Worm (Caenorhabditis elegans) whole organism, L4 larva: ENCODE measurements around the gene F07G11.2.

Experiments used
- D1046.2 ChIP-seq: fragments of 200-800 bp; sonication (Bioruptor generic); IDR thresholded peaks from 2 replicates; pipeline ENCODE4 v1.3.6; 2022; ENCODE audit warnings: missing genetic modification characterization, missing compliant biosample characterization
- F37D6.2 ChIP-seq: sonication (generic microtip); optimal IDR thresholded peaks from 2 replicates; lab custom pipeline; 2016; ENCODE audit warnings: mild to moderate bottlenecking, missing genetic modification characterization, missing compliant biosample characterization
- F44E2.7 ChIP-seq: fragments of 200-800 bp; sonication (Bioruptor generic); IDR thresholded peaks from 2 replicates; pipeline ENCODE4 v2.1.2; 2022; ENCODE audit warnings: missing genetic modification characterization, missing compliant biosample characterization
- T26A8.4 ChIP-seq: fragments of 200-800 bp; sonication (Bioruptor generic); IDR thresholded peaks from 2 replicates; pipeline ENCODE4 v1.3.6; 2022; ENCODE audit warnings: missing genetic modification characterization, missing compliant biosample characterization
- Y48G9A.11 ChIP-seq: fragments of 200-800 bp; sonication (Bioruptor generic); IDR thresholded peaks from 2 replicates; pipeline ENCODE4 v1.3.6; 2022; ENCODE audit warnings: missing genetic modification reagents, missing genetic modification characterization, missing compliant biosample characterization
- Y5F2A.4 ChIP-seq: fragments of 200-800 bp; sonication (Bioruptor generic); optimal IDR thresholded peaks from 2 replicates; lab custom pipeline; 2018; ENCODE audit warnings: mild to moderate bottlenecking, missing genetic modification characterization, missing compliant biosample characterization
- Y75B8A.6 ChIP-seq: fragments of 200-800 bp; sonication (Bioruptor generic); IDR thresholded peaks from 2 replicates; pipeline ENCODE4 v1.3.6; 2022; ENCODE audit warnings: missing genetic modification reagents, missing genetic modification characterization, missing compliant biosample characterization
- ZK546.5 ChIP-seq, 2 experiments: sonication (generic microtip); optimal IDR thresholded peaks; 2 replicates each; lab custom pipeline; 2017; ENCODE audit warnings: missing biosample characterization in 2 of 2, missing genetic modification characterization in 2 of 2
- aha-1 ChIP-seq: fragments of 150-350 bp; peaks from one replicate; lab custom pipeline; 2014; ENCODE audit warnings: missing biosample characterization, missing genetic modification characterization
- ama-1 ChIP-seq: fragments of 150-350 bp; optimal IDR thresholded peaks from 2 replicates; lab custom pipeline; 2014; ENCODE audit warnings: inconsistent platforms, mixed read lengths
- arid-1 ChIP-seq: fragments of 200-800 bp; sonication (Bioruptor generic); conservative IDR thresholded peaks from 2 replicates; pipeline ENCODE4 v1.3.6; 2022; ENCODE audit warnings: missing genetic modification reagents, missing genetic modification characterization, missing compliant biosample characterization
- attf-4 ChIP-seq: sonication (generic microtip); optimal IDR thresholded peaks from 3 replicates; lab custom pipeline; 2017; ENCODE audit warnings: missing biosample characterization, missing genetic modification characterization
- ceh-44 ChIP-seq: fragments of 200-800 bp; sonication (Bioruptor generic); IDR thresholded peaks from 2 replicates; pipeline ENCODE4 v1.3.6; 2022; ENCODE audit warnings: missing genetic modification reagents, missing genetic modification characterization, missing compliant biosample characterization
- daf-16 ChIP-seq, 3 experiments: sonication (generic microtip); optimal IDR thresholded peaks; 2 replicates each; lab custom pipeline; 2016 to 2017; ENCODE audit warnings: missing genetic modification characterization in 3 of 3, missing genetic modification reagents in 3 of 3, mild to moderate bottlenecking in 2 of 3, missing compliant biosample characterization in 2 of 3, missing biosample characterization in 1 of 3, moderate library complexity in 1 of 3
- dmd-9 ChIP-seq: fragments of 200-800 bp; sonication (Bioruptor generic); IDR thresholded peaks from 2 replicates; pipeline ENCODE4 v1.3.6; 2022; ENCODE audit warnings: missing genetic modification reagents, missing genetic modification characterization, missing compliant biosample characterization
- dve-1 ChIP-seq: sonication (generic microtip); optimal IDR thresholded peaks from 2 replicates; lab custom pipeline; 2017; ENCODE audit warnings: antibody characterized with exemption, mild to moderate bottlenecking, missing genetic modification characterization, missing compliant biosample characterization; ENCODE audit not compliant: insufficient read depth
- egl-43 ChIP-seq: fragments of 200-800 bp; sonication (Bioruptor generic); IDR thresholded peaks from 2 replicates; pipeline ENCODE4 v1.3.6; 2022; ENCODE audit warnings: missing genetic modification reagents, missing genetic modification characterization, missing compliant biosample characterization
- fkh-10 ChIP-seq: fragments of 150-350 bp; optimal IDR thresholded peaks from 2 replicates; lab custom pipeline; 2014; ENCODE audit warnings: missing biosample characterization, missing genetic modification reagents, missing genetic modification characterization
- gei-8 ChIP-seq: fragments of 200-800 bp; sonication (Bioruptor generic); optimal IDR thresholded peaks from 2 replicates; lab custom pipeline; 2018; ENCODE audit warnings: mild to moderate bottlenecking, missing genetic modification characterization, missing compliant biosample characterization
- hlh-11 ChIP-seq: fragments of 200-800 bp; sonication (Bioruptor generic); optimal IDR thresholded peaks from 2 replicates; lab custom pipeline; 2018; ENCODE audit warnings: mild to moderate bottlenecking, missing genetic modification characterization, missing compliant biosample characterization
- hlh-30 ChIP-seq: sonication (generic microtip); optimal IDR thresholded peaks from 2 replicates; lab custom pipeline; 2017; ENCODE audit warnings: antibody characterized with exemption, mild to moderate bottlenecking, missing genetic modification characterization, missing compliant biosample characterization; ENCODE audit not compliant: insufficient read depth
- hmg-1.1 ChIP-seq: fragments of 200-800 bp; sonication (Bioruptor generic); IDR thresholded peaks from 2 replicates; pipeline ENCODE4 v1.3.6; 2022; ENCODE audit warnings: missing genetic modification reagents, missing genetic modification characterization, missing compliant biosample characterization
- lin-1 ChIP-seq: fragments of 200-800 bp; sonication (Bioruptor generic); IDR thresholded peaks from 2 replicates; pipeline ENCODE4 v1.3.6; 2022; ENCODE audit warnings: missing genetic modification reagents, missing genetic modification characterization, missing compliant biosample characterization
- lin-13 ChIP-seq: fragments of 150-350 bp; optimal IDR thresholded peaks from 2 replicates; lab custom pipeline; 2014; ENCODE audit warnings: missing biosample characterization, missing genetic modification reagents, missing genetic modification characterization
- lin-29 ChIP-seq: fragments of 200-800 bp; sonication (Bioruptor generic); IDR thresholded peaks from 2 replicates; pipeline ENCODE4 v1.3.6; 2022; ENCODE audit warnings: missing genetic modification reagents, missing genetic modification characterization, missing compliant biosample characterization
- mdl-1 ChIP-seq, 2 experiments: fragments of 150-350 bp in 1 of 2; sonication (generic microtip) in 1 of 2; optimal IDR thresholded peaks; 2 replicates each; lab custom pipeline; 2014 to 2017; ENCODE audit warnings: missing biosample characterization in 2 of 2, missing genetic modification characterization in 2 of 2
- mep-1 ChIP-seq: fragments of 150-350 bp; sonication (generic microtip); optimal IDR thresholded peaks from 3 replicates; lab custom pipeline; 2014; ENCODE audit warnings: missing biosample characterization, missing genetic modification characterization
- mes-2 ChIP-seq: sonication (generic microtip); optimal IDR thresholded peaks from 2 replicates; lab custom pipeline; 2016; ENCODE audit warnings: missing genotype, mild to moderate bottlenecking, missing genetic modification characterization, missing compliant biosample characterization; ENCODE audit not compliant: poor library complexity, severe bottlenecking
- nhr-111 ChIP-seq: fragments of 200-800 bp; sonication (Bioruptor generic); optimal IDR thresholded peaks from 2 replicates; lab custom pipeline; 2018; ENCODE audit warnings: mild to moderate bottlenecking, missing genetic modification characterization, missing compliant biosample characterization
- nhr-25 ChIP-seq: sonication (generic microtip); optimal IDR thresholded peaks from 2 replicates; lab custom pipeline; 2017; ENCODE audit warnings: missing genetic modification characterization, mild to moderate bottlenecking, missing compliant biosample characterization, antibody characterized with exemption, moderate library complexity, borderline replicate concordance; ENCODE audit not compliant: insufficient read depth
- nhr-28 ChIP-seq: fragments of 150-350 bp; optimal IDR thresholded peaks from 2 replicates; lab custom pipeline; 2014; ENCODE audit warnings: missing biosample characterization, missing genetic modification characterization
- nhr-42 ChIP-seq: fragments of 200-800 bp; sonication (Bioruptor generic); IDR thresholded peaks from 2 replicates; pipeline ENCODE4 v1.3.6; 2022; ENCODE audit warnings: missing genetic modification characterization, missing compliant biosample characterization
- nhr-77 ChIP-seq: fragments of 150-350 bp; optimal IDR thresholded peaks from 2 replicates; lab custom pipeline; 2014; ENCODE audit warnings: missing biosample characterization, missing genetic modification characterization
- pha-4 ChIP-seq, 2 experiments: fragments of 150-350 bp in 1 of 2; fragments of 200-800 bp in 1 of 2; sonication (Bioruptor generic) in 1 of 2; IDR thresholded peaks in 1 of 2; optimal IDR thresholded peaks in 1 of 2; 2 replicates each; pipeline versions ENCODE4 v1.3.6 to Lab custom; 2014 to 2022; ENCODE audit warnings: missing genetic modification characterization in 2 of 2, missing genetic modification reagents in 2 of 2, missing biosample characterization in 1 of 2, missing compliant biosample characterization in 1 of 2
- rbr-2 ChIP-seq: sonication (generic microtip); optimal IDR thresholded peaks from 2 replicates; lab custom pipeline; 2016; ENCODE audit warnings: missing genotype, missing genetic modification characterization, missing compliant biosample characterization
- skn-1 ChIP-seq: fragments of 150-350 bp; optimal IDR thresholded peaks from 2 replicates; lab custom pipeline; 2014; ENCODE audit warnings: missing biosample characterization, missing genetic modification characterization
- snpc-4 ChIP-seq: fragments of 150-350 bp; optimal IDR thresholded peaks from 2 replicates; lab custom pipeline; 2014; ENCODE audit warnings: missing biosample characterization, missing genetic modification characterization
- spr-1 ChIP-seq: sonication (generic microtip); optimal IDR thresholded peaks from 2 replicates; lab custom pipeline; 2016; ENCODE audit warnings: mild to moderate bottlenecking, missing genetic modification characterization, missing compliant biosample characterization
- tag-97 ChIP-seq: fragments of 200-800 bp; sonication (Bioruptor generic); IDR thresholded peaks from 2 replicates; pipeline ENCODE4 v1.3.6; 2022; ENCODE audit warnings: missing genetic modification characterization, missing compliant biosample characterization
- unc-62 ChIP-seq, 3 experiments: fragments of 150-350 bp in 1 of 3; sonication (generic microtip); optimal IDR thresholded peaks in 2 of 3; peaks in 1 of 3; 1 replicate in 1 of 3; 2 replicates in 2 of 3; lab custom pipeline; 2014 to 2017; ENCODE audit warnings: missing biosample characterization in 3 of 3, missing genetic modification characterization in 3 of 3, missing genetic modification reagents in 3 of 3, missing genotype in 1 of 3
- vab-7 ChIP-seq: fragments of 200-800 bp; sonication (Bioruptor generic); IDR thresholded peaks from 2 replicates; pipeline ENCODE4 v1.3.6; 2022; ENCODE audit warnings: missing genetic modification reagents, missing genetic modification characterization, missing compliant biosample characterization
- zip-11 ChIP-seq: fragments of 200-800 bp; sonication (Bioruptor generic); IDR thresholded peaks from 2 replicates; pipeline ENCODE4 v1.3.6; 2022; ENCODE audit warnings: missing genetic modification characterization, missing compliant biosample characterization
- ztf-7 ChIP-seq: fragments of 150-350 bp; optimal IDR thresholded peaks from 2 replicates; lab custom pipeline; 2014; ENCODE audit warnings: missing biosample characterization, missing genetic modification characterization

Gene F07G11.2

DNA sequence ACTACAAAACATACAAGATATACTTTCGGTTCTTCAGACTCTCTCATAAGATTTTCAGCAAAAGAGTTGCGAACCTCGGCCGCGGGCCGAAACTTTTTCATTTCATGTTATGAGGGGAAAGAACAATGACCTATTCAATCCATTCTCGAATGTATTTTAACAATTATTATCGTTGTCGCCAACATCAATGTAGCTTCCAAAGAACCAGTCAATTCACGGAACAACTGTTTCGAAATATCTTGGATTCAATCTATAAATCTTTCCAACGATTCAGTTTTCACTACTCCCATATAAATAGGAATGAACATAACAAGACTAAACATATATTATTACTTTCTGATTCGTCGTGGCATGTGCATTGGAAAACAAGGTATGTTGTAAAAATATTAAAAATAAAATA lies 2.5 kb downstream of the F07G11.2 start, which contains the start of gene F07G11.1 (continued):
- no peak for TF ChIP-seq ama-1 (lab: Kevin White, UChicago)
- no peak for TF ChIP-seq attf-4 (tag; lab: Kevin White, UChicago)

ce11 chrV:7313233-7313632 lies 8.6 kb downstream of the F07G11.2 start, which contains the start of gene srx-6:
Gene srx-6, minus strand, starts transcription at chrV:7313333.
- TF ChIP-seq hmg-1.1 (GFP tag; lab: Robert Waterston, UW) = no peak
- no peak for TF ChIP-seq nhr-25 (tag; lab: Kevin White, UChicago)
- no peak for TF ChIP-seq Y5F2A.4 (GFP tag; lab: Kevin White, UChicago)
- TF ChIP-seq tag-97 (GFP tag; lab: Robert Waterston, UW) = no peak
- no peak for TF ChIP-seq hlh-30 (tag; lab: Kevin White, UChicago)
- TF ChIP-seq lin-1 (GFP tag; lab: Robert Waterston, UW) = no peak
- TF ChIP-seq mdl-1 (tag; optimal IDR thresholded peaks at IDR 0.05; lab: Kevin White, UChicago) = no peak
- TF ChIP-seq vab-7 = no peak
- TF ChIP-seq arid-1 (GFP tag; lab: Robert Waterston, UW) = no peak
- no peak for TF ChIP-seq egl-43
- no peak for TF ChIP-seq T26A8.4 (GFP tag; lab: Robert Waterston, UW)
- TF ChIP-seq ZK546.5 (tag; optimal IDR thresholded peaks at IDR 0.05; lab: Kevin White, UChicago) = no peak
- no peak for TF ChIP-seq aha-1
- no peak for TF ChIP-seq lin-29 (GFP tag; lab: Robert Waterston, UW)
- TF ChIP-seq rbr-2 (tag; lab: Kevin White, UChicago) = no peak

DNA sequence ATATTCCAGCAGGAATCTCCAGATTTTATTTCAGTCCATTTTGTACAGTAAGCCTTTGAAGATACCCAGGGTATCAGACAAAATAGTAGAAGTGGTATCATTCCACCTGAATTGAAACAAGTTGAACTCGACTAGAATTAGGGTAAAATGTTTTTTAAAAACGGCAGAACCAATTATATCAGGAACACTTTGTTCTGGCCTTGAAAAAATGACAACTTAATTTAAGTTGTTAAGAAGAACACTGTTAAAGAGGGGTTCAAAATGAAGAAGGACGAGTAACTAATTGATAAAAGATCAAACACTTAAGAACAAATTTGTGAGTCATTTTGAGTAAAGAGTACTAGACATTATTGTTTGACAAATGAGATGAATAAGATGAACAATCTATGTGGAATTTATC lies 16.3 kb downstream of the F07G11.2 start, which contains the start of gene lmd-4:
Gene lmd-4, minus strand, starts transcription at position 101 of the 400 bp plus-strand sequence.
- TF ChIP-seq Y48G9A.11 (GFP tag; lab: Robert Waterston, UW) (no peak), F44E2.7 (GFP tag; lab: Robert Waterston, UW) (no peak), gei-8 (no peak), snpc-4 (tag; lab: Kevin White, UChicago) (no peak), spr-1 (tag; lab: Kevin White, UChicago) (no peak), fkh-10 (no peak), ceh-44 (GFP tag; lab: Robert Waterston, UW) (no peak), nhr-28 (tag; lab: Kevin White, UChicago) (no peak), ama-1 (lab: Kevin White, UChicago) (no peak), dve-1 (tag; lab: Kevin White, UChicago) (no peak), zip-11 (GFP tag; lab: Robert Waterston, UW) (no peak), Y75B8A.6 (GFP tag; lab: Robert Waterston, UW) (no peak), D1046.2 (GFP tag; lab: Robert Waterston, UW) (no peak), hlh-11 (no peak), skn-1 (tag; lab: Kevin White, UChicago) (no peak)
- TF ChIP-seq, all 104 proteins: peak for 0

DNA sequence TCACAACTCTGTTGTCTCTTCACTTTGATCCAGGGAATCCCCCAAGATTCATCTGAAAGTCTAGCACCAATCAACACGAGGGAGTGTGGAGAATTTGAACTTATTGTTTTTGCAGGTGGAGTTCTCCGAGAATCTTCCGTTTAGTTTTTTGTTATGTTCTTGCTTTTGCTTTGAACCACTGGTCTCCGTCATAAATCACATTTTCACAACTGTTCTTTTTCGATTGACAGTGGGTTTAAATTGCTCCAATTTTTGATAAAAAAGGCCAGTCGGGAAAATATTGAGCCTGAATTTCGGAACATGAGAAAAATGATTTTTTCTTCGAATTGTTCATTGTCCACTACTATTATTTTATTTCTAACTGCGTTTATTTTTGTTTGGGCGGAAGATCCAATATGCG lies 17.3 kb downstream of the F07G11.2 start, which contains the start of gene F10G2.10:
Gene F10G2.10, plus strand, starts transcription at position 301 of the 400 bp plus-strand sequence.
- TF ChIP-seq unc-62 (GFP tag; optimal IDR thresholded peaks at IDR 0.05 in 1 of 2; lab: Kevin White, UChicago) = peak in 1 of 2 experiments; percentile 39
- no peak for TF ChIP-seq unc-62 (tag; optimal IDR thresholded peaks at IDR 0.05; lab: Kevin White, UChicago)
- TF ChIP-seq mep-1 (tag; lab: Kevin White, UChicago) = no peak

DNA sequence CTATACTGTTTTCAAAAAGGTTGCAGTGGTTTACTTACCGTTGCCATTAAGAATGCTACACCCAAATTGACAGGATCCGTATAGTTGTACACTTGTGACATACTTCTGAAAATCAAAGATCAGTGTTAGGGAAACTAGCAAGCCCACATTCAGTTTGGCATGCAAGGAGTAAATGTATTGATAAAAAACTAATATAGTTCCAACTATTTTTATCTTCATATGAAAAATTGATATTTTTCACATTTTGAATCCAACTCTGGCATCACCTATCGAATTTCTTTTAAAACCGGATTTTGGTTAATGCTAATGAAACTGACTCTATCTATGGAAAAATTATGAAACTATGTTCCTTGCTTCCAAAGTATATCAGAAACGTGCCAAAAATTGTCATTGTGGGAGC lies 20.7 kb downstream of the F07G11.2 start, which contains the start of gene srx-92:
Gene srx-92, minus strand, starts transcription at position 101 of the 400 bp plus-strand sequence.
- TF ChIP-seq mep-1 (tag; lab: Kevin White, UChicago) (no peak), nhr-111 (GFP tag; lab: Kevin White, UChicago) (no peak), lin-13 (GFP tag; lab: Kevin White, UChicago) (no peak), F37D6.2 (tag; lab: Kevin White, UChicago) (no peak), daf-16 (GFP tag; optimal IDR thresholded peaks at IDR 0.05; lab: Kevin White, UChicago) (no peak), daf-16 (tag; optimal IDR thresholded peaks at IDR 0.05; lab: Kevin White, UChicago) (no peak), nhr-77 (tag; lab: Kevin White, UChicago) (no peak), dmd-9 (GFP tag; lab: Robert Waterston, UW) (no peak), egl-43 (no peak), mes-2 (tag; lab: Kevin White, UChicago) (no peak), nhr-42 (GFP tag; lab: Robert Waterston, UW) (no peak), pha-4 (GFP tag; IDR thresholded peaks at IDR 0.05; lab: Robert Waterston, UW) (no peak), pha-4 (tag; optimal IDR thresholded peaks at IDR 0.05; lab: Kevin White, UChicago) (no peak), ztf-7 (tag; lab: Kevin White, UChicago) (no peak)
